Fruit fly (Drosophila melanogaster) whole organism, pupa: ENCODE data around the gene lilli.

Experiments
- CG10348 ChIP-seq: fragments of 200-800 bp; sonication (Bioruptor generic); IDR thresholded peaks from 2 replicates; pipeline ENCODE4 v1.3.6; 2022; ENCODE audit warnings: missing biosample characterization, missing genetic modification characterization
- CG13204 ChIP-seq: fragments of 200-800 bp; sonication (Bioruptor generic); optimal IDR thresholded peaks from 2 replicates; lab custom pipeline; 2018; ENCODE audit warnings: missing biosample characterization, mild to moderate bottlenecking, missing genetic modification characterization, moderate library complexity
- CG15710 ChIP-seq: fragments of 200-800 bp; sonication (Bioruptor generic); optimal IDR thresholded peaks from 2 replicates; lab custom pipeline; 2018; ENCODE audit warnings: missing biosample characterization, mild to moderate bottlenecking, missing genetic modification characterization, moderate library complexity
- CG34367 ChIP-seq: fragments of 200-800 bp; sonication (Bioruptor generic); optimal IDR thresholded peaks from 2 replicates; lab custom pipeline; 2018; ENCODE audit warnings: missing biosample characterization, mild to moderate bottlenecking, missing genetic modification characterization
- CG8301 ChIP-seq: fragments of 200-800 bp; sonication (Bioruptor generic); optimal IDR thresholded peaks from 2 replicates; lab custom pipeline; 2018; ENCODE audit warnings: missing biosample characterization, mild to moderate bottlenecking, missing genetic modification characterization
- CG9948 ChIP-seq: fragments of 200-800 bp; sonication (Bioruptor generic); optimal IDR thresholded peaks from 2 replicates; lab custom pipeline; 2018; ENCODE audit warnings: missing biosample characterization, mild to moderate bottlenecking, missing genetic modification characterization, moderate library complexity
- D1 ChIP-seq: fragments of 200-800 bp; sonication (Bioruptor generic); optimal IDR thresholded peaks from 2 replicates; lab custom pipeline; 2018; ENCODE audit warnings: missing biosample characterization, mild to moderate bottlenecking, missing genetic modification characterization, moderate library complexity
- EcR ChIP-seq: fragments of 200-800 bp; sonication (Bioruptor generic); optimal IDR thresholded peaks from 3 replicates; lab custom pipeline; 2019; ENCODE audit warnings: missing biosample characterization, missing genetic modification characterization, mild to moderate bottlenecking, moderate library complexity, missing genetic modification reagents
- Ets98B ChIP-seq: fragments of 200-800 bp; sonication (Bioruptor generic); IDR thresholded peaks from 2 replicates; pipeline ENCODE4 v1.3.6; 2022; ENCODE audit warnings: missing biosample characterization, missing genetic modification characterization
- Pif1A ChIP-seq: fragments of 200-800 bp; sonication (Bioruptor generic); optimal IDR thresholded peaks from 3 replicates; lab custom pipeline; 2016; ENCODE audit warnings: missing biosample characterization, missing genetic modification characterization

dm6 chr2L:2837742-2838461, 47.8 kb upstream of the lilli start, which contains the start of the genes CG3119 and Cpr23B:
- no peak for TF ChIP-seq EcR (GFP tag; lab: Kevin White, UChicago)
- no peak for TF ChIP-seq CG15710 (tag; lab: Kevin White, UChicago)
- TF ChIP-seq CG8301 = no peak
- TF ChIP-seq CG9948 = no peak
- TF ChIP-seq CG13204 (GFP tag; lab: Kevin White, UChicago) = no peak
- TF ChIP-seq D1 (tag; lab: Kevin White, UChicago) = no peak
- TF ChIP-seq Pif1A (GFP tag; lab: Kevin White, UChicago) = no peak
- TF ChIP-seq CG34367 (tag; lab: Kevin White, UChicago) = no peak
- no peak for TF ChIP-seq Ets98B (GFP tag; lab: Robert Waterston, UW)
- no peak for TF ChIP-seq CG10348 (GFP tag; lab: Robert Waterston, UW)
